Worm (Caenorhabditis elegans): ENCODE results near the gene riok-3.

Gene riok-3

ce11 chrIII:9853667-9854620 lies 49.1 kb upstream of the riok-3 start:
- TF ChIP-seq nhr-21 (tag; optimal IDR thresholded peaks at IDR 0.05): peak; percentile 7
- TF ChIP-seq unc-62 (GFP tag; optimal IDR thresholded peaks at IDR 0.05): no peak

ce11 chrIII:9851547-9851946 lies 46.7 kb upstream of the riok-3 start, which contains the start of gene K11H3.3:
K11H3.3 (plus strand) TSS chrIII:9851854.
- TF ChIP-seq mab-5 (tag; optimal IDR thresholded peaks at IDR 0.05) (no peak), crh-2 (tag; optimal IDR thresholded peaks at IDR 0.05) (no peak), nhr-11 (tag; optimal IDR thresholded peaks at IDR 0.05) (no peak), unc-39 (tag; optimal IDR thresholded peaks at IDR 0.05) (no peak), sem-4 (tag; optimal IDR thresholded peaks at IDR 0.05) (no peak), ztf-1 (GFP tag; conservative IDR thresholded peaks at IDR 0.05) (no peak), C34F6.9 (tag; optimal IDR thresholded peaks at IDR 0.05) (peak; percentile 5), nhr-25 (tag; optimal IDR thresholded peaks at IDR 0.05) (no peak), nhr-237 (tag; optimal IDR thresholded peaks at IDR 0.05) (no peak), sma-3 (GFP tag; optimal IDR thresholded peaks at IDR 0.05) (no peak), mdl-1 (tag; optimal IDR thresholded peaks at IDR 0.05) (no peak), zag-1 (tag; optimal IDR thresholded peaks at IDR 0.05) (no peak), lin-39 (tag; optimal IDR thresholded peaks at IDR 0.05) (no peak), ceh-16 (tag; optimal IDR thresholded peaks at IDR 0.05) (no peak), nhr-129 (tag; optimal IDR thresholded peaks at IDR 0.05) (peak; percentile 10), ZK546.5 (tag; optimal IDR thresholded peaks at IDR 0.05) (no peak), ztf-4 (tag; optimal IDR thresholded peaks at IDR 0.05) (no peak), nhr-6 (tag; optimal IDR thresholded peaks at IDR 0.05) (no peak)

- TF ChIP-seq gmeb-1 (tag; optimal IDR thresholded peaks at IDR 0.05) (no peak), fos-1 (tag; optimal IDR thresholded peaks at IDR 0.05) (peak; percentile 6)
These were observed 46.1 kb upstream of the riok-3 start for ce11 chrIII:9850877-9851276.

- no peak for TF ChIP-seq egl-27 (tag; optimal IDR thresholded peaks at IDR 0.05)
- peak; percentile 23 for TF ChIP-seq gmeb-1 (tag; optimal IDR thresholded peaks at IDR 0.05)
- TF ChIP-seq nhr-6 (tag; optimal IDR thresholded peaks at IDR 0.05): no peak
- TF ChIP-seq unc-55 (GFP tag; optimal IDR thresholded peaks at IDR 0.05): no peak
- no peak for TF ChIP-seq nhr-25 (tag; optimal IDR thresholded peaks at IDR 0.05)
- no peak for TF ChIP-seq unc-62 (GFP tag; optimal IDR thresholded peaks at IDR 0.05)
- no peak for TF ChIP-seq blmp-1 (tag; optimal IDR thresholded peaks at IDR 0.05; ENCODE audit: insufficient read depth)
- peak; percentile 57 for TF ChIP-seq fos-1 (tag; optimal IDR thresholded peaks at IDR 0.05)
- peak; percentile 29 for TF ChIP-seq crh-2 (tag; optimal IDR thresholded peaks at IDR 0.05)
- TF ChIP-seq alr-1 (tag; optimal IDR thresholded peaks at IDR 0.05): no peak
- TF ChIP-seq nhr-11 (tag; optimal IDR thresholded peaks at IDR 0.05): no peak
- TF ChIP-seq ama-1 (optimal IDR thresholded peaks at IDR 0.05): no peak
- no peak for TF ChIP-seq nhr-12 (tag; optimal IDR thresholded peaks at IDR 0.05)
- no peak for TF ChIP-seq lsy-2 (tag; optimal IDR thresholded peaks at IDR 0.05)
- TF ChIP-seq snpc-4 (tag; optimal IDR thresholded peaks at IDR 0.05): no peak
- no peak for TF ChIP-seq ztf-4 (tag; optimal IDR thresholded peaks at IDR 0.05)
- no peak for TF ChIP-seq dmd-4 (tag; optimal IDR thresholded peaks at IDR 0.05)
- no peak for TF ChIP-seq ztf-11 (tag; optimal IDR thresholded peaks at IDR 0.05)
- no peak for TF ChIP-seq elt-3 (tag; optimal IDR thresholded peaks at IDR 0.05)
- TF ChIP-seq Y55F3AM.14 (GFP tag; optimal IDR thresholded peaks at IDR 0.05): no peak
- no peak for TF ChIP-seq C34F6.9 (tag; optimal IDR thresholded peaks at IDR 0.05)
- no peak for TF ChIP-seq nhr-77 (tag; optimal IDR thresholded peaks at IDR 0.05)
- no peak for TF ChIP-seq peb-1 (tag; optimal IDR thresholded peaks at IDR 0.05)
- no peak for TF ChIP-seq R02D3.7 (tag; optimal IDR thresholded peaks at IDR 0.05)
- TF ChIP-seq nhr-10 (tag; optimal IDR thresholded peaks at IDR 0.05): no peak
- no peak for TF ChIP-seq mab-5 (tag; optimal IDR thresholded peaks at IDR 0.05)
- TF ChIP-seq nhr-237 (tag; optimal IDR thresholded peaks at IDR 0.05): no peak
- TF ChIP-seq lin-39 (tag; optimal IDR thresholded peaks at IDR 0.05): no peak
- peak; percentile 74 for TF ChIP-seq skn-1 (tag; optimal IDR thresholded peaks at IDR 0.05)
- TF ChIP-seq sem-4 (tag; optimal IDR thresholded peaks at IDR 0.05): no peak
- TF ChIP-seq lin-13 (GFP tag; optimal IDR thresholded peaks at IDR 0.05): no peak
- TF ChIP-seq nhr-21 (tag; optimal IDR thresholded peaks at IDR 0.05): peak; percentile 41
- TF ChIP-seq mbf-1 (tag; optimal IDR thresholded peaks at IDR 0.05): no peak
- peak; percentile 46 for TF ChIP-seq sma-3 (GFP tag; optimal IDR thresholded peaks at IDR 0.05)
- no peak for TF ChIP-seq ceh-16 (tag; optimal IDR thresholded peaks at IDR 0.05)
- TF ChIP-seq nhr-129 (tag; optimal IDR thresholded peaks at IDR 0.05): peak; percentile 5
- no peak for TF ChIP-seq lin-11 (tag; optimal IDR thresholded peaks at IDR 0.05)
- no peak for TF ChIP-seq F13H6.1 (tag; optimal IDR thresholded peaks at IDR 0.05)
- no peak for TF ChIP-seq ZK546.5 (tag; optimal IDR thresholded peaks at IDR 0.05)
These were observed 45.1 kb upstream of the riok-3 start for ce11 chrIII:9849950-9850349.

Measured in whole organism, L2 larva.